Fruit fly (Drosophila melanogaster): ENCODE measurements around the gene CG8003.

- TF ChIP-seq h (optimal IDR thresholded peaks at IDR 0.05): no peak
- no peak for TF ChIP-seq insv (optimal IDR thresholded peaks at IDR 0.05)
- TF ChIP-seq psq (optimal IDR thresholded peaks at IDR 0.05): no peak
- TF ChIP-seq Myc (optimal IDR thresholded peaks at IDR 0.05): no peak
- TF ChIP-seq ttk (optimal IDR thresholded peaks at IDR 0.05): no peak
These were observed 47.9 kb downstream of the CG8003 start for dm6 chr3L:10709132-10709531.

All from Kc167 (cell line).